Fruit fly (Drosophila melanogaster): Measurements from ENCODE around the gene nerfin-2.

nerfin-2 gene

DNA sequence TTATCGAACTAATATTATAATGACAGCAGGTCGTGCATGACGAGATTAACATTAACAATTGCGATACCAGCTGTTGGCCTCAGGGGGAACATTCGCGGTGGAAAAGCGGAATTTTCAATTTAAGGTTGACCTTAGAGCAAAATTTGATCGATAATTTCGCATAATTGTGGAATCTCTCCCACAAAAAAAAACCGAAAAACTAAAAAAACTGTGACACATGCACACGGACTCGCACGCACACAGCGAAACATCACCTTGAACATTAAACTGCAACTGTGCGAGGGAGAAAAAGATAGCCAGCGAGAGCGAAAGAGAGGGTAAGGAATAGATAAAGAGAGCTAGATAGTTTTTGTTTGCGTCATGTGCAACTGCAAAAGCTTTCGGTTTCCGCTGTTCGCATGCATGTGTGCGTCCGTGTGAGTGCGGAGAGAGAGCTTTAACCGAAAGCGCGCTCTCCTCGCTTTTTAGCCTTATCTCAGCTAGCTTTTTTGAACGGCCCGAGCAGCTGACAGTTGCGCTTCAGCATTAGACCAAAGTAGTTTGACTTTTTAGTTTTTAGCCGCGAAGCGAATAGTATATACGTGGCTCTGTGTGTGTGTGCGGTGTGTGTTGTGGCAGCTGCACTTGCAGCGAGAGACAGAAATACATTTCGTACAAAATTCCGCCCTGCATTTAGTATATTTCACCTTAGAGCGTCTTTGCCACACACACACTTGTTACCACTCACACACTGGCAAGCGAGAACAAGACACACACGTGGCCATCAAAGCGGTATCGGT is 22.5 kb downstream of the nerfin-2 start (continued):
- TF ChIP-seq fd85E (GFP tag; optimal IDR thresholded peaks at IDR 0.05) = no peak
- no peak for TF ChIP-seq CG8632 (GFP tag; optimal IDR thresholded peaks at IDR 0.05)
- TF ChIP-seq CG10669 (GFP tag; optimal IDR thresholded peaks at IDR 0.05) = no peak
- no peak for TF ChIP-seq CG32006 (GFP tag; optimal IDR thresholded peaks at IDR 0.05)
- no peak; the same call in 2 of the 3 replicates for TF ChIP-seq CG8119 (GFP tag; IDR thresholded peaks at IDR 0.05)
- TF ChIP-seq topi (GFP tag; optimal IDR thresholded peaks at IDR 0.05) = no peak
- TF ChIP-seq eg (GFP tag; IDR thresholded peaks at IDR 0.05) = peak; percentile 52; the same call in 1 of the 3 replicates
- TF ChIP-seq CG16779 (tag; optimal IDR thresholded peaks at IDR 0.05) = peak; percentile 66
- no peak for TF ChIP-seq Blimp-1 (GFP tag; optimal IDR thresholded peaks at IDR 0.05)
- no peak for TF ChIP-seq CG8319 (GFP tag; optimal IDR thresholded peaks at IDR 0.05)
- TF ChIP-seq CG15336 (GFP tag; IDR thresholded peaks at IDR 0.05) = peak; percentile 29; the same call in 1 of the 2 replicates
- no peak for TF ChIP-seq CG11294 (GFP tag; IDR thresholded peaks at IDR 0.05)
- TF ChIP-seq CG7368 (GFP tag; optimal IDR thresholded peaks at IDR 0.05) = no peak
- peak; percentile 7 for TF ChIP-seq CG6808 (GFP tag; optimal IDR thresholded peaks at IDR 0.05)
- no peak for TF ChIP-seq dac (GFP tag; optimal IDR thresholded peaks at IDR 0.05)
- TF ChIP-seq vri (GFP tag; optimal IDR thresholded peaks at IDR 0.05) = no peak
- TF ChIP-seq ss (GFP tag; optimal IDR thresholded peaks at IDR 0.05) = peak in 1 of 2 experiments; percentile 38
- TF ChIP-seq CG11762 (GFP tag; optimal IDR thresholded peaks at IDR 0.05; ENCODE audit: insufficient read depth) = no peak
- TF ChIP-seq Gug (GFP tag; IDR thresholded peaks at IDR 0.05) = no peak
- no peak for TF ChIP-seq Eip75B (GFP tag; optimal IDR thresholded peaks at IDR 0.05)
- no peak for TF ChIP-seq Hr38 (GFP tag; optimal IDR thresholded peaks at IDR 0.05)
- TF ChIP-seq CG11902 (GFP tag; optimal IDR thresholded peaks at IDR 0.05) = no peak
- no peak for TF ChIP-seq dsx (GFP tag; optimal IDR thresholded peaks at IDR 0.05; ENCODE audit: poor library complexity, severe bottlenecking)
- TF ChIP-seq CG10631 (GFP tag; optimal IDR thresholded peaks at IDR 0.05) = no peak

DNA sequence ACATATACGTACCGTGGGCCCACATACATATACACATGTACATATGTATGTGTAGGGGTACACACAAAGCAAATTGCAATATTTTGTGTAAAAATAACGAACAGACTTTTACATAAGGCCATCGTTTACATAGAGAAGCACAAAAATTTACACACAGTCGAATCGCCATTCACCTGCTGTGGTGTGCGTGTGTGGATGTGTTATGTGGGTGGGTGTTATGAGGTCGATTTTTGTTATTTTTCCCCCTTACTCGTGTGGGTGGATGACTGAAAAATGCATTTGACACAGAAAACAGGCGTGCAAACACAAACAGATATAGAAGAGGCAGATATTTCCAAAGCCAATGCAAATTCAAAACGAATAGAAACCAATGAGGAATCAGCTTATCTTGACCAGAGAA is 24.1 kb downstream of the nerfin-2 start:
- TF ChIP-seq pdm3 (GFP tag; optimal IDR thresholded peaks at IDR 0.05) = no peak
- no peak for TF ChIP-seq net (GFP tag; optimal IDR thresholded peaks at IDR 0.05)
- TF ChIP-seq CG6792 (GFP tag; optimal IDR thresholded peaks at IDR 0.05) = no peak
- no peak for TF ChIP-seq Hr38 (GFP tag; optimal IDR thresholded peaks at IDR 0.05)
- no peak for TF ChIP-seq CG1621 (tag; optimal IDR thresholded peaks at IDR 0.05)
- no peak for TF ChIP-seq CG3032 (tag; optimal IDR thresholded peaks at IDR 0.05)
- no peak for TF ChIP-seq CG7368 (GFP tag; optimal IDR thresholded peaks at IDR 0.05)
- TF ChIP-seq cyc (GFP tag; optimal IDR thresholded peaks at IDR 0.05) = no peak
- TF ChIP-seq Eip93F (GFP tag; optimal IDR thresholded peaks at IDR 0.05) = no peak
- TF ChIP-seq fd59A (GFP tag; optimal IDR thresholded peaks at IDR 0.05) = no peak

DNA sequence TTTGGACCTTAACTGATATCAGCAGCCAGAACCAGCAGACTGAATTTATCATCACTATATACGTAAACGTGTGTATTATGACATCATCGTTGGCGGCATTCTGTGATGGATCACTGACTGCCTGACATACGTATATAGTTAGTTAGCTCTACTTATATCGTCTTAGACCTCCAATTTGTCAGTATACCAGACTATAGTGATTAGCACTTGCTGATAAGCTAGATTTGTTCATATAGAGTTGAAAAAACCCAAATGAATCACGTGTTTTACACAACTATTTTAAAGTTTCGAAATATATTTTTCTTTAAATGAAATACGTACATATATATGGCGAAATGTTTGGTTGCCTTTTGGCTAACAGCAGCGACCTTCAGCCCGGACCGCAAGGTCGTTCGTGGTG is 24.8 kb downstream of the nerfin-2 start:
- TF ChIP-seq spab (GFP tag; optimal IDR thresholded peaks at IDR 0.05) (no peak), Gug (GFP tag; IDR thresholded peaks at IDR 0.05) (no peak), Blimp-1 (GFP tag; optimal IDR thresholded peaks at IDR 0.05) (no peak), salr (GFP tag; optimal IDR thresholded peaks at IDR 0.05) (no peak), CG4318 (GFP tag; optimal IDR thresholded peaks at IDR 0.05) (no peak)

Measured in whole organism, prepupa.